Worm (Caenorhabditis elegans) whole organism, mixed stage, embryonic: Measurements from ENCODE around the gene nep-20.

Source experiments
- M03D4.4 ChIP-seq: sonication (generic microtip); optimal IDR thresholded peaks from 2 replicates; lab custom pipeline; 2017; ENCODE audit warnings: mild to moderate bottlenecking, missing genetic modification characterization, missing compliant biosample characterization
- blmp-1 ChIP-seq: fragments of 150-350 bp; optimal IDR thresholded peaks from 2 replicates; lab custom pipeline; 2014; ENCODE audit warnings: missing biosample characterization, missing genetic modification characterization
- ceh-43 ChIP-seq: fragments of 200-800 bp; sonication (Bioruptor generic); optimal IDR thresholded peaks from 2 replicates; lab custom pipeline; 2018; ENCODE audit warnings: mild to moderate bottlenecking, missing genetic modification characterization, moderate library complexity, missing compliant biosample characterization
- ceh-83 ChIP-seq: fragments of 200-800 bp; sonication (Bioruptor generic); optimal IDR thresholded peaks from 2 replicates; lab custom pipeline; 2018; ENCODE audit warnings: mild to moderate bottlenecking, missing genetic modification characterization, missing compliant biosample characterization
- ces-1 ChIP-seq: fragments of 150-350 bp; optimal IDR thresholded peaks from 2 replicates; lab custom pipeline; 2014; ENCODE audit warnings: missing biosample characterization, missing genetic modification reagents, missing genetic modification characterization
- elt-1 ChIP-seq: sonication (generic microtip); optimal IDR thresholded peaks from 2 replicates; lab custom pipeline; 2017; ENCODE audit warnings: missing genetic modification characterization, mild to moderate bottlenecking, missing compliant biosample characterization, antibody characterized with exemption, moderate library complexity, borderline replicate concordance; ENCODE audit not compliant: insufficient read depth
- elt-3 ChIP-seq: fragments of 150-350 bp; optimal IDR thresholded peaks from 2 replicates; lab custom pipeline; 2014; ENCODE audit warnings: missing biosample characterization, missing genetic modification characterization
- flh-1 ChIP-seq: fragments of 200-800 bp; sonication (Bioruptor generic); optimal IDR thresholded peaks from 2 replicates; lab custom pipeline; 2018; ENCODE audit warnings: mild to moderate bottlenecking, missing genetic modification characterization, moderate library complexity, missing compliant biosample characterization
- ham-2 ChIP-seq: fragments of 200-800 bp; sonication (Bioruptor generic); optimal IDR thresholded peaks from 2 replicates; lab custom pipeline; 2018; ENCODE audit warnings: mild to moderate bottlenecking, missing genetic modification characterization, missing compliant biosample characterization
- hlh-1 ChIP-seq: fragments of 150-350 bp; optimal IDR thresholded peaks from 2 replicates; lab custom pipeline; 2014; ENCODE audit warnings: missing biosample characterization, missing genetic modification reagents, missing genetic modification characterization
- lin-13 ChIP-seq: fragments of 150-350 bp; optimal IDR thresholded peaks from 2 replicates; lab custom pipeline; 2014; ENCODE audit warnings: missing biosample characterization, missing genetic modification characterization
- lin-32 ChIP-seq: fragments of 200-800 bp; sonication (Bioruptor generic); optimal IDR thresholded peaks from 2 replicates; lab custom pipeline; 2018; ENCODE audit warnings: mild to moderate bottlenecking, missing genetic modification characterization, missing compliant biosample characterization
- mep-1 ChIP-seq: fragments of 150-350 bp; optimal IDR thresholded peaks from 2 replicates; lab custom pipeline; 2017; ENCODE audit warnings: missing biosample characterization, missing genetic modification reagents, missing genetic modification characterization, inconsistent platforms
- mls-2 ChIP-seq: sonication (generic microtip); optimal IDR thresholded peaks from 2 replicates; lab custom pipeline; 2016; ENCODE audit warnings: mild to moderate bottlenecking, missing genetic modification characterization, moderate library complexity, missing compliant biosample characterization
- nhr-12 ChIP-seq: fragments of 150-350 bp; optimal IDR thresholded peaks from 2 replicates; lab custom pipeline; 2014; ENCODE audit warnings: missing biosample characterization, missing genetic modification characterization
- nhr-2 ChIP-seq: fragments of 150-350 bp; optimal IDR thresholded peaks from 2 replicates; lab custom pipeline; 2014; ENCODE audit warnings: missing biosample characterization, missing genetic modification characterization
- nhr-237 ChIP-seq: fragments of 150-350 bp; optimal IDR thresholded peaks from 2 replicates; lab custom pipeline; 2014; ENCODE audit warnings: missing biosample characterization, missing genetic modification characterization
- nhr-76 ChIP-seq: sonication (generic microtip); optimal IDR thresholded peaks from 2 replicates; lab custom pipeline; 2017; ENCODE audit warnings: missing biosample characterization, missing genetic modification characterization
- sem-2 ChIP-seq: fragments of 200-800 bp; sonication (Bioruptor generic); optimal IDR thresholded peaks from 2 replicates; lab custom pipeline; 2018; ENCODE audit warnings: mild to moderate bottlenecking, missing genetic modification characterization, missing compliant biosample characterization
- snpc-4 ChIP-seq: fragments of 150-350 bp; optimal IDR thresholded peaks from 2 replicates; lab custom pipeline; 2014; ENCODE audit warnings: missing biosample characterization, missing genetic modification characterization
- sptf-1 ChIP-seq: sonication (generic microtip); optimal IDR thresholded peaks from 2 replicates; lab custom pipeline; 2017; ENCODE audit warnings: mild to moderate bottlenecking, missing genetic modification characterization, moderate library complexity, missing compliant biosample characterization
- tbx-8 ChIP-seq: fragments of 200-800 bp; sonication (Bioruptor generic); optimal IDR thresholded peaks from 2 replicates; lab custom pipeline; 2018; ENCODE audit warnings: mild to moderate bottlenecking, missing genetic modification characterization, moderate library complexity, missing compliant biosample characterization
- unc-120 ChIP-seq: sonication (generic microtip); optimal IDR thresholded peaks from 2 replicates; lab custom pipeline; 2017; ENCODE audit warnings: missing genetic modification characterization, missing compliant biosample characterization; ENCODE audit not compliant: poor library complexity, severe bottlenecking
- unc-39 ChIP-seq: fragments of 150-350 bp; optimal IDR thresholded peaks from 2 replicates; lab custom pipeline; 2014; ENCODE audit warnings: missing biosample characterization, missing genetic modification characterization
- zip-8 ChIP-seq: fragments of 150-350 bp; optimal IDR thresholded peaks from 2 replicates; lab custom pipeline; 2014; ENCODE audit warnings: missing biosample characterization, missing genetic modification characterization
- ztf-11 ChIP-seq: fragments of 150-350 bp; optimal IDR thresholded peaks from 2 replicates; lab custom pipeline; 2014; ENCODE audit warnings: missing biosample characterization, missing genetic modification characterization

nep-20 gene

DNA sequence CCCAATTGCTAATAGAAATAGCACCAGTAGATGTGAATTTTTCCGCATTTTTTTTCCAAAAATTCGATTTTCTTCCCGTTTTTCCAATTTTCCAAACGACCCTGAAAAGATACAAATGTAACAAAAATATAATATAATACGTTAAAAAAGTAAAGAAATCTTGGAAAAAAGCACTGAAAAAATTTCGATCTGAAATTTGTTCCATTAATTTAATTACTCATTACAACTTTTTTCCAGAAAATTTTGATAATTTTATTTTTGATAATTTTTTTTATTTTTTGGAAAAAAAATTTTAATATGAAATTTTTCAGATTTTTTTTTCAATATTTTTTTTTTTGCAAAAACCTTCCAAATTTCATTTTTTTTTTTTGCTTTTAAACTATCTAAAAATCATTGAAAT, 41.0 kb upstream of the nep-20 start, which contains the start of gene skpo-2:
Gene skpo-2, minus strand, starts transcription at position 101 of the 400 bp plus-strand sequence.
- TF ChIP-seq snpc-4 (tag; lab: Kevin White, UChicago) (no peak), mep-1 (tag; lab: Kevin White, UChicago) (no peak), sptf-1 (tag; lab: Kevin White, UChicago) (no peak), blmp-1 (no peak), ces-1 (GFP tag; lab: Kevin White, UChicago) (no peak), M03D4.4 (no peak), flh-1 (GFP tag; lab: Kevin White, UChicago) (no peak), nhr-12 (no peak), unc-120 (tag; lab: Kevin White, UChicago) (no peak)

DNA sequence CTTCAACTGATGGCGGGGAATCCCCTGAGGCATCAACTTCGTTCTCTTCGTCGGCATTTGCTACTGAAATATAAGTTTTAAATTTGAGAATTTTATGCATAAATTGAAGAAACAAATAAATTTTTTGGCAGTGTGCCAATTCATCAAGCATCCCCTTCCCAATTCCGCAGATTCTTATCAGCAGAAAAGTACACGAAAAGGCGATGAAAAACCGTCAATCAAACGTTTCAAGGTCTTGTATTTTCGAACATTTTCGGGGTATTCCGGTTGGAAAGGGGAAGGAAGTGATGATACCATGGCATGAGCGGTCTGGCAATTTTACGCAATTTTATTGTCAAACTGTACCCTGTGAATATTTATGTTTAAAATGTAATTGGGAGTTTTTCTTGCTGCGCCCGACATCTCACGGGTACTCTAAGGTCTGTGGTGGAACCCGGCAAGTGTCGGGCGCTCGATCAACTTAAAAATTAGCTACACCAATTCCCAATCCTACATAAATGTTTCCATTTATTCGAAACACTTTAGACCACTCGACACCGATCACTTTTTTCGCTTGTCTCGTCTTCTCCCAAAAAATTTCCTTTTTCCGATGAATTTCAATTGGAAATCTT, 39.6 kb upstream of the nep-20 start:
- TF ChIP-seq elt-3 (tag; lab: Kevin White, UChicago) (no peak), mls-2 (no peak), ztf-11 (no peak)

DNA sequence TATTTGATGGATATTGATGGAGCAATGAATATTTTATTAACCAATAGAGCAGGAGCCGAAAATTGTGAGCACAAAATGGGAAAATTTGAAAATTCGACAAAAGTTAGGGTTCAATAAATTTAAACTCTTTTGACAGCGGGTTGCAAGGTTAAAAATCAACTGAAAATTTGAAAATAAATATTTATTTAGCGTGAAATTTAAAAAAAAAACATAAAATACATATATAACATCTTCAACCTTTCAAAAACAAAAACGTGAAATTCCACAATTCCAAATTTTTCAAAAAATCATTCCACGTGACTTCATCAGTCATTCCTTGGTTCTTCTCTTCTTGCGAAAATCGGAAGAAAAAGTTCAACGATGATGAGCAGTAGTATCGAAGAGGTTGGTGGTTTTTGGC, 34.0 kb upstream of the nep-20 start, which contains the start of gene C16C8.18:
Gene C16C8.18, plus strand, starts transcription at position 301 of the 400 bp plus-strand sequence.
- TF ChIP-seq nhr-12 (no peak), mls-2 (no peak), sptf-1 (tag; lab: Kevin White, UChicago) (no peak), ceh-83 (GFP tag; lab: Kevin White, UChicago) (no peak), tbx-8 (GFP tag; lab: Kevin White, UChicago) (no peak), nhr-2 (tag; lab: Kevin White, UChicago) (no peak), flh-1 (GFP tag; lab: Kevin White, UChicago) (no peak)

DNA sequence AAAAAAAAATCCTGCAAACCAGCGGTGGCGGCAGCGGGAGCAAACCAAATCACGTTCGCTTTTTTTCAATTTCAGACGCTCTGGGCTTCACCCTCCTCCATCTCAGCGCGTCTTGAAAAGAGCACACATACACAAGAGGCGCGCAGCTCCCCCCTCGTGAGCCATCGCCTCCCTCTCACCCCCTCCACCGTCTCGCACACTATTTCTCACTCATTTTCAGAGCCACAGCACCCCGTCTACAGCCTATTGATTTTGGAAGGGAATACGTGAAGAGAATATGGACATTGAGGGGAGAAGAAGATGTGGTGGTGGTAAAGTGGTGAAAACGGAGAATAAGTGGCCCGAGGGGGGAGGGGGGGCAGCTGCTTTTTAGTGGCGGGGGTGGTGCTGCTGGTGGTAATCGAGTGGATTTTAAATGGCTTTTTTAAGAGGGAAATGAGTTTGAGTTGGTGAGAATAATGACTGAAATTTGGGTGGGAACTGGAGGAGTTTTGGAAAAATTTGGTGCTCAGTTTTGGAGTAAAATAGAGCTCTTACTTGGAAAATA, 32.8 kb upstream of the nep-20 start:
- TF ChIP-seq ceh-83 (GFP tag; lab: Kevin White, UChicago) (no peak), ces-1 (GFP tag; lab: Kevin White, UChicago) (peak; percentile 71), sptf-1 (tag; lab: Kevin White, UChicago) (peak; percentile 16)

DNA sequence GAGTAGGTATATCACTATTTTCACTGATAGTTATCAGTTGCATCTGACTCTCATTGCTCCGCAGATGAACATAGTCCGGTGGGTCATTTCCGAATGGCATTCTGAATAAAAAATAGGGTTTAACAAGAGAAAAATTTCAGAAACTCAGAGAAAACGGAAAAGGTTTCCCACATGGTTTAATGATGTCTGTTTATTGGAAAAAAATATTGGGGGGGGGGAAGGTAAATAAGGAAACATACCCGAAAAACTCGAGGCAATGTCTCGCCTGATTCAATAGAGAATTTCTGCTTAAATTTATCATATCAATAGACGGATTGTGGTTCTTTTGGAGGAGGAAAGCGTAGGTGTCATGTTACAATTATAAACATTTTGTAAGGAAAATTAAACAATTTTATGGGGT, 30.0 kb upstream of the nep-20 start, which contains the start of gene nep-11:
Gene nep-11, minus strand, starts transcription at position 101 of the 400 bp plus-strand sequence.
- TF ChIP-seq mls-2 = no peak
- TF ChIP-seq elt-1 (tag; lab: Kevin White, UChicago) = no peak
- no peak for TF ChIP-seq sptf-1 (tag; lab: Kevin White, UChicago)
- TF ChIP-seq ham-2 (GFP tag; lab: Kevin White, UChicago) = no peak
- no peak for TF ChIP-seq nhr-76
- TF ChIP-seq sem-2 (GFP tag; lab: Kevin White, UChicago) = no peak
- no peak for TF ChIP-seq nhr-237 (tag; lab: Kevin White, UChicago)
- no peak for TF ChIP-seq nhr-12
- no peak for TF ChIP-seq unc-39 (tag; lab: Kevin White, UChicago)
- no peak for TF ChIP-seq ztf-11

DNA sequence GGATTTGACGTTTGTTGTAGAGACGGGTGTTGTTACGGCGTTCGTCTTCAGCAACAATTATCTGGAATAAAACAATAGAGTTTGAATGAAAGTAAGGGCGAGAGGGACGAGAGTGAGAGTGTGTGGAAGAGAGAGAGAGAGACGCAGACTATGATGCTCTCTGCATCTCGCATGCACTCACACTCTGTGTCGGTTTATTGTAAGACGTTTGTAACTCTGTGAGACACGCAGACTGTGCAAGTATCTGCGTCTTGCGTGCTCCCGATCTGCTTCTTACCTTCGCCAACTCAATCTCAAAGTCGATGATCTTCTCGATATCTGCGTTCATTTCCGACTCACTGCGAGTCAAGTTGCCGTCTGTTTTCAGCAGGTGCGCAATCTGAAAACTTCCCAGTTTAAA, 27.6 kb upstream of the nep-20 start:
- no peak for TF ChIP-seq ceh-43
- no peak for TF ChIP-seq unc-120 (tag; lab: Kevin White, UChicago)
- no peak for TF ChIP-seq zip-8 (tag; lab: Kevin White, UChicago)
- no peak for TF ChIP-seq nhr-12
- TF ChIP-seq nhr-76 = no peak
- TF ChIP-seq sem-2 (GFP tag; lab: Kevin White, UChicago) = no peak
- TF ChIP-seq ces-1 (GFP tag; lab: Kevin White, UChicago) = no peak
- TF ChIP-seq hlh-1 (tag; lab: Kevin White, UChicago) = no peak
- TF ChIP-seq lin-13 (tag; lab: Kevin White, UChicago) = no peak
- no peak for TF ChIP-seq ztf-11
- TF ChIP-seq elt-3 (tag; lab: Kevin White, UChicago) = no peak
- TF ChIP-seq unc-39 (tag; lab: Kevin White, UChicago) = no peak
- no peak for TF ChIP-seq lin-32 (GFP tag; lab: Kevin White, UChicago)
